Fruit fly (Drosophila melanogaster): ENCODE measurements around the gene Pcyt2.

Pcyt2 gene

DNA sequence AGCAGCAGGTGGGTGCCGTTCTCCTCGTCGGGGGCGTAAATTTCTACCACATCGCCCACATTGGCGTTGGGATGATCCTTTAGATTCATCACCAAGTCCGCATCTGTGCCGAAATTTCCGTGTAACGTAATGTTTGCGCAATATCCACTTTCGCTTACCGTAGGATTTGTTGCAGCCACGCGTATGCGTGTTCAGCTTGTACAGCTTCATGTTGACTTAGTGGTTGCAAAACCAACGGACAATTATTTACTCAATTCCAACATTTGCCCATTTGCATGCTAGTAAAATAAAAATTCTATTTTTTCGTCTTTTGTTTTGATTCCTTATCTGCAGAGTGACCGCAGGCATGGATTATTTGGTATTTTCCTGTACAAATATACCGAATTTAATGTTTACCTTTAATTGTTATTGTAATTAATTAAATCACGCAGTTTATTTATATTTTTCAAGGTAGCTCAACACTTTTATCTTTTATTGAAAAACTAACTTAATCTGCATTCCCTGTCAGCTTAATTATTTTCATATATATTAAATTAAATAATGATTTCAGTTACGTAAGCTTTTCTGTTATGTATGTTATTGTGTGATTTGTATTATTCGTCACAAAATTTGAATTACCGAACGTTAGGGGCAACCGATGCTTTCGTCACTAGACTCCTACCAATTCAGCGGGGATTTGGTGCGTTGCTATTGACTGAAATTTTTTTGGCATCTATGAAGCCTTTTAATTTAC lies 19.4 kb upstream of the Pcyt2 start, which contains the start of gene Iml1 (continued):
- peak; percentile 50 for TF ChIP-seq CG11247 (GFP tag; IDR thresholded peaks at IDR 0.05)
- peak; percentile 12 for TF ChIP-seq CG1602 (GFP tag; optimal IDR thresholded peaks at IDR 0.05)
- peak; percentile 10 for TF ChIP-seq Chrac-16 (GFP tag; optimal IDR thresholded peaks at IDR 0.05)
- no peak for TF ChIP-seq en (GFP tag; optimal IDR thresholded peaks at IDR 0.05)
- no peak for TF ChIP-seq CG31388 (GFP tag; optimal IDR thresholded peaks at IDR 0.05)
- no peak for TF ChIP-seq NK7.1 (GFP tag; optimal IDR thresholded peaks at IDR 0.05)
- TF ChIP-seq Hsf (GFP tag; optimal IDR thresholded peaks at IDR 0.05): no peak
- no peak for TF ChIP-seq Mad (GFP tag; optimal IDR thresholded peaks at IDR 0.05)
- peak; percentile 63 for TF ChIP-seq sob (GFP tag; IDR thresholded peaks at IDR 0.05)
- peak; percentile 79 for TF ChIP-seq CG9932 (GFP tag; IDR thresholded peaks at IDR 0.05)
- TF ChIP-seq prd (optimal IDR thresholded peaks at IDR 0.05): no peak
- peak; percentile 78 for TF ChIP-seq prd (GFP tag; IDR thresholded peaks at IDR 0.05)
- no peak for TF ChIP-seq gsb-n (tag; optimal IDR thresholded peaks at IDR 0.05)
- peak; percentile 40 for TF ChIP-seq MESR4 (GFP tag; optimal IDR thresholded peaks at IDR 0.05)
- TF ChIP-seq Xbp1 (GFP tag; optimal IDR thresholded peaks at IDR 0.05): peak; percentile 43
- no peak for TF ChIP-seq CG10147 (GFP tag; optimal IDR thresholded peaks at IDR 0.05)
- TF ChIP-seq Rfx (GFP tag; IDR thresholded peaks at IDR 0.05): peak; percentile 80
- peak; percentile 74 for TF ChIP-seq Med (GFP tag)
- TF ChIP-seq CG17829 (tag; optimal IDR thresholded peaks at IDR 0.05): peak; percentile 58
- peak; percentile 27 for TF ChIP-seq Ets97D (GFP tag; optimal IDR thresholded peaks at IDR 0.05)
- peak; percentile 56 for TF ChIP-seq sisA (GFP tag; IDR thresholded peaks at IDR 0.05)
- peak; percentile 33; the same call in 1 of the 2 replicates for TF ChIP-seq Atf6 (GFP tag; IDR thresholded peaks at IDR 0.05)
- TF ChIP-seq ap (GFP tag; IDR thresholded peaks at IDR 0.05): peak; percentile 21; the same call in 1 of the 2 replicates
- peak; percentile 11 for TF ChIP-seq Ssrp (tag; optimal IDR thresholded peaks at IDR 0.05)
- peak; percentile 44 for TF ChIP-seq CG2116 (GFP tag; optimal IDR thresholded peaks at IDR 0.05)
- TF ChIP-seq Mes4 (GFP tag; optimal IDR thresholded peaks at IDR 0.05): no peak
- TF ChIP-seq Taf1 (GFP tag; IDR thresholded peaks at IDR 0.05): 0 out of 2 replicates have a peak, but pooled peaks have one; percentile 17
- peak; percentile 63; the same call in 1 of the 2 replicates for TF ChIP-seq lmd (GFP tag; IDR thresholded peaks at IDR 0.05)
- TF ChIP-seq stc (GFP tag; IDR thresholded peaks at IDR 0.05): no peak
- peak; percentile 70 for TF ChIP-seq vvl (GFP tag; IDR thresholded peaks at IDR 0.05)
- peak; percentile 68 for TF ChIP-seq al (GFP tag; IDR thresholded peaks at IDR 0.05)
- TF ChIP-seq Rx (GFP tag; IDR thresholded peaks at IDR 0.05): 0 out of 2 replicates have a peak, but pooled peaks have one; percentile 14
- peak; percentile 6 for TF ChIP-seq CG15696 (tag; optimal IDR thresholded peaks at IDR 0.05)
- TF ChIP-seq CG10274 (GFP tag; optimal IDR thresholded peaks at IDR 0.05): no peak
- peak; percentile 71 for TF ChIP-seq CG3995 (GFP tag; optimal IDR thresholded peaks at IDR 0.05)
- TF ChIP-seq Six4 (GFP tag; optimal IDR thresholded peaks at IDR 0.05): peak; percentile 29
- TF ChIP-seq dm (GFP tag; optimal IDR thresholded peaks at IDR 0.05): no peak
- TF ChIP-seq HLH54F (GFP tag; optimal IDR thresholded peaks at IDR 0.05): peak; percentile 6
- TF ChIP-seq CG9437 (GFP tag; optimal IDR thresholded peaks at IDR 0.05): peak; percentile 83
- peak; percentile 40 for TF ChIP-seq Antp (GFP tag; optimal IDR thresholded peaks at IDR 0.05)
- TF ChIP-seq exex (tag; optimal IDR thresholded peaks at IDR 0.05): peak; percentile 49
- peak; percentile 37 for TF ChIP-seq ssp (GFP tag; IDR thresholded peaks at IDR 0.05)
- peak; percentile 31; the same call in 1 of the 2 replicates for TF ChIP-seq CG14667 (GFP tag; IDR thresholded peaks at IDR 0.05)
- TF ChIP-seq CG13775 (GFP tag; optimal IDR thresholded peaks at IDR 0.05): peak; percentile 20
- TF ChIP-seq dysf (GFP tag; IDR thresholded peaks at IDR 0.05): peak; percentile 53; the same call in 2 of the 3 replicates
- TF ChIP-seq CG7745 (tag; optimal IDR thresholded peaks at IDR 0.05): peak; percentile 60
- peak; percentile 12 for TF ChIP-seq Dip3 (GFP tag; optimal IDR thresholded peaks at IDR 0.05)
- TF ChIP-seq zen (tag; optimal IDR thresholded peaks at IDR 0.05): peak; percentile 45
- TF ChIP-seq CG32532 (GFP tag; IDR thresholded peaks at IDR 0.05): peak; percentile 71
- peak; percentile 11 for TF ChIP-seq Oli (tag; optimal IDR thresholded peaks at IDR 0.05)
- no peak for TF ChIP-seq CTCF (GFP tag; optimal IDR thresholded peaks at IDR 0.05)
- TF ChIP-seq CG14014 (GFP tag; IDR thresholded peaks at IDR 0.05): peak; percentile 39; the same call in 1 of the 2 replicates

Measured in whole organism, embryonic.